Fruit fly (Drosophila melanogaster) Kc167 (cell line): ENCODE data around the gene Rbp9.

ENCODE experiments used
- Myc ChIP-seq: fragments of >200 bp; optimal IDR thresholded peaks from 2 replicates; lab custom pipeline; 2017; ENCODE audit warnings: missing external identifiers
- Sin3A ChIP-seq: fragments of >200 bp; optimal IDR thresholded peaks from 2 replicates; lab custom pipeline; 2018; ENCODE audit warnings: missing external identifiers
- h ChIP-seq: fragments of >200 bp; optimal IDR thresholded peaks from 3 replicates; lab custom pipeline; 2018; ENCODE audit warnings: missing external identifiers
- insv ChIP-seq: fragments of >200 bp; optimal IDR thresholded peaks from 3 replicates; lab custom pipeline; 2018; ENCODE audit warnings: missing external identifiers
- psq ChIP-seq: fragments of >200 bp; optimal IDR thresholded peaks from 2 replicates; lab custom pipeline; 2017; ENCODE audit warnings: missing external identifiers
- ttk ChIP-seq: sonication (Bioruptor generic); optimal IDR thresholded peaks from 2 replicates; lab custom pipeline; 2017; ENCODE audit warnings: missing external identifiers

The Rbp9 gene

DNA sequence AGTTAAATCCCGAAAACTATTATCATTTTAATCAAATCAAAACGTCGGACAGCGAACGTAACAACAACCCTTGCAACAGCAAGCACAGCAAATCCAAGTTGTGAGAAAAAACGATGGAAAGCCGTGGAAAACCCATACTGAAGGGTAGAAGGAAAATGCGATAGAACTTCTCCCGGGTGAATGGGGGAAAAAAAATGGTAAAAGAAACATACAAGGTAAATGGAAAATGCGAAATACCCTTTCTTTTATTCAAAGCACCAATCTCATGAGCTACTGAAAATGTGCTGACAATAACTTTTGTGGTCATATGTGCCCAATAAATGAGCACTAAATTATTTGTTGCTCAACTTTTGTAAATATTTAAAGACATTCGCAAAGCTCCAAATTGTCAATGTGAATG is 14.9 kb upstream of the Rbp9 start:
- no peak for TF ChIP-seq h (lab: Kevin White, UChicago)
- no peak for TF ChIP-seq Sin3A (lab: Kevin White, UChicago)

DNA sequence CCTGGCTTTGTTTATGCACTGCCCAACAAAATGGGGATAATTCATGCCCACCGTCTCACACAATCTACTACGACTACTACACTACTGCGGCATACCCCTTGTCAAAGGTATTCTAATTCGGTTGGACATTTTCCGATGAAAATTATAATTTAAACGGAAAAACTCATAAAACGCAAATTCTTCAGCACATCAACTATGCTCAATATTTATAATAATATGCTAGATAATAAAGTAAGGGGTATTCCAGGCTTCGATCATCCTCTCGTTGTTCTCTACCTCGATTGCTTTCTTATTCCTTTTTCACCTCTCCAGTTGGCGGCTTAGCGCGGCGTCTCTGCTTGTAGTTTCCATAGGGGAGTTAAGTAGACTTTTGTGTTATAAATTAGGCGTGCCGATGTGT is 13.2 kb upstream of the Rbp9 start:
- no peak for TF ChIP-seq ttk (lab: Kevin White, UChicago)

DNA sequence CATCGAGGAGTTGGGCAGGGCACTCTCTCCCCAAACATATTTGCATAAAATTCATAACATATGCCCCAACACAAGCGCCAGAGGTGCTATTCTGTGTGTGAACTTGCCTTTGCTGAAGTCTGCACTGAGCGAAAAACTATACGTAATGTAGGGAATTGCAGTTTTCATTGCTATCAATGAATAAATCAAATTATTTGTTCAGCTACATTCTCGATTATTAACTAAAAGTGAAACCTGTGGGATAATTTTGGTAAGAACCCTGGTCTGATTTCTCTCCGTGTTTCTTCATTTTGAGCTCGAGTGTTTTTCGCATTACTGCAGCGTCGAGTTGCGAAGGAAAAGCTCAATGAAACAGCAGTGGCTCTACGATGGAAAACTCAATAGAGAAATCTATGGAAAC is 11.9 kb upstream of the Rbp9 start:
- TF ChIP-seq insv (no peak), Myc (no peak), ttk (lab: Kevin White, UChicago) (no peak), Sin3A (lab: Kevin White, UChicago) (no peak), psq (lab: Kevin White, UChicago) (no peak), h (lab: Kevin White, UChicago) (no peak)

DNA sequence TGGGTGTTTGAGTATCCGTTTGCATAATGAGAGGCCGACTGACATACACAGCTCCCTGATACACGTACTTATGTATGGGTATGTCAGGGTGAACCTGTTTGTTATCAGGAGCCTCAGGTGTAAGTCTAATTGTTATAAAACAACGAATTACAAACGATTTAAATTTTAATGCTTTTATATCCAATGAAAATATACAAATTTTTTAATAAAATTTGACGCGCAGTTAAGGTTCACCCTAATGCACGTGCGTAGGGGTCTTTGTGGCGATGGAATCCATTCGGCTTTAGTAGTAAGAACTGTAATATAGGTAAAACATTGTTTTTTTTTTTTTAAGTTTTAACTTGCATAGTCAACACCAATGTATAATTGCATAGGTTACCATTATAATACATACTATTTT is 10.1 kb upstream of the Rbp9 start:
- TF ChIP-seq insv (no peak), ttk (lab: Kevin White, UChicago) (no peak), Sin3A (lab: Kevin White, UChicago) (no peak), Myc (no peak), psq (lab: Kevin White, UChicago) (no peak)

DNA sequence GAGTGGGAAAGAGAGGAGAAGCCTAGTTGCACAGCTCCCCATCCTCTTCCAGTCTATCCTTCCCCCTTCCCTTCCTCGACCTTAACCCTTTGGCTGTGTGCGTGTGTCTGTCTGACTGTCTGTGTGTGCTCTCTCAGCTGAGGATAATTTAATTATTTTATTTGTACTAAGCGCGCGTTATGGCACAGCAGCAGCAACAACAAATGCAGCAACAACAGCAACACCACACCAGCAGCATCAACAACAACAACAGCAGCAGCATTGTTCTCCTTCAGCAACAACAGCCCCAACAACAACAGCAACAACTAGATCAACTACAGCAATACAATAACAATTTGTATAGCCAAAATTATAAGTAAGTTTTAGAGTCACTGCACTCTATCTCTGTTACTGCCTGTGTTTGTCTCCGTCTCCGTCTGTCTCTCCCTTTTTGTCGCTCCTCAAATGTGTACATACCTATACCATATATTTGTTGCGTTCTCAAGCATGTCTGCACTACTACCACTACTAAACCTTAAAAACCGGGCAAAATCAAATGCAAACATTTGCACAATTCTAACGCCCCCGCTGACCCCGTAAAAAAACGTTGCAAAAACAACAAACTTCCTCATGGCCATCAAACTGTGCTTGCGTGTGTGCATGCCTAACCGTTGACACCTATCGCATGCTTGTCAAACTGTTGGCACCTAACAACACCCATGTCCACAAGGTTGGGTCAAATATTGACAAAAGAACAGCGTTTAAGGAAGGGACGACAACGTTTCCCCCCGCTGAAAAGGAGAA is 8.9 kb upstream of the Rbp9 start:
- TF ChIP-seq Sin3A (lab: Kevin White, UChicago) = no peak

DNA sequence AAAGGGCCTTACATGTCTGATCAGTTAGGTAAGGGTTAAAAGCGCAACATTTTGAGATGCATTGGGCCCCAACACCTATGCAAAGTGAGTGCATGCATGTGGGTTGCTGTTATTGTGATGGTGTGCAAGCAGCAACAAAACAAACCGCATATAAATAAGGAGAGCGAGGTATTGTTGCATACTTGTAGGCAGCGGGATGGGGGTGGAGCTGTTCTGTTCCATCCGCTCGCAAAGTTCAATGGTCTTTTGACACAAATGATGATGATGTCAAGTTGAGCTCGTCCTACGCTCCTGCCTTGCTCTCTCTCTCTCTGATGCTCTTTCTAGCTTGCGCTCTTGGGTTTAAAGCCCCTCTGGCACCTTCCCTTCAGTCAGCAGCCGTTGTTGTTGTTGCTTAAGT is 1.1 kb downstream of the Rbp9 start:
- TF ChIP-seq insv (no peak), psq (lab: Kevin White, UChicago) (no peak), Sin3A (lab: Kevin White, UChicago) (no peak), h (lab: Kevin White, UChicago) (no peak), ttk (lab: Kevin White, UChicago) (no peak), Myc (no peak)

DNA sequence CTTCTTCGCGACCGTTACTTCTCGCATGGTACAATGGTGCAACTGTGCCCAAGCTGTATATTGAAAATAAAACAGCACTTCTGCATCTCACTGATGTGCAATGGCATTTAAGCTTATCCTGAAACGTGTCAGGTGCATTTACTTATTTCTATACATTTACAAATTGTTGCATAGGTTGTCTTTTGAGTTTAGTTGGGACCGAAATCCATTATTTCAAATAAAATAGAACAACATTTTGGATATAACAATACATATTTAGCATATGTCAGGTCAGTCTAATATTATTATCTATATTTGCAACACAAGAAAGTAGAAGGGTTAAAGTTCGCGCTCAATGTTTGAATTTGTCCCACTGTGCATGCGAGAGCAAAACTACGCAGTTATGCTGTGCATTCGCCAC is 1.8 kb downstream of the Rbp9 start:
- no peak for TF ChIP-seq h (lab: Kevin White, UChicago)

DNA sequence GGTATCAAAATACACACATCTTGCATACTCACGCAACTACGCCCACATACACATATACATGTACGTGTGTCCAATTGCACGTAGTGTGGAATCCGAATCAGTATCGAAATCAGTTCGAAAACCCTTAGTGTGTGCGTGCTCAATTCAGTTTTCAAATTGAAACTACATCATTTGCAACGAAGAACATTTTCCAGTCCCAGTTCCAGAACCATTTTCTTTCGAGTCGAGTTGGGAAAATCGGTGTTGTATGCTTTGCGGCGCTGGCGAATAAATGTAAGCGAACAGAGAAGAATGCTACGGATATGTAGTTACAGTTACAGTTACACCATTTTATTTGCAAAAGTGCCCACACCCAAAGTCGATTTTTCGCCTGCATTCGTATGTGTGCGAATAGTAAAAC is 2.4 kb downstream of the Rbp9 start:
- TF ChIP-seq Sin3A (lab: Kevin White, UChicago) = no peak
- TF ChIP-seq Myc = no peak

DNA sequence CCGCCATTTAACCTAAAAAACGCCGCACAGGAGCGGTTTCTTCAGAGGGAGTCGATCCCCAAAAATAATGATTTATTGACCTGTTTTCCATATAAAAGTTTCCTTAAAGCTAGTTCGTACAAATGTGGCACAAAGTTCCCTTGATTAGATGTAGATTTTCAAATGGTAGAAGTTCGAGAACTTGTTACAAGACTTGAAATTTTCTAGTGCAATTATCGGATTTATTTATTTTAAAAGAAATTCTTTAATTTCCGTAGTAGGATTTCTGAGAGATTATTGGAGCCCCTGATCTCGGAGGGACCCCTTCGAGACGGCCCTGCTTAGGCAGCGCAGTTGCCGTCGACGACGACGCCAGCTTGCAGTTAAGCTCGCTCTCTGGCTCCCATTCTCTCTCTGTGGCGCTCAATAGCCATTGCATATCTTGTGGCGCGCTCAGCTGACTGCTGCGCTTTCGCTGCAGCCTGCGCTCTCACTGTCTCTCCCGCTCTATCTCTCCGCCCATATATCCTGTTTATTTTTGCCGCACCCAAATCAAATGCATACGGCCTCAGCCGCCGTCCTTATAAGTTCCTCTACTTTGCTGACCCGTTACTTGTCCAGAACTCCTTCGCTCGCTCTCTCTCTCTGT is 3.1 kb downstream of the Rbp9 start:
- TF ChIP-seq insv (no peak), Sin3A (lab: Kevin White, UChicago) (no peak), h (lab: Kevin White, UChicago) (no peak), ttk (lab: Kevin White, UChicago) (no peak), Myc (no peak), psq (lab: Kevin White, UChicago) (no peak)

DNA sequence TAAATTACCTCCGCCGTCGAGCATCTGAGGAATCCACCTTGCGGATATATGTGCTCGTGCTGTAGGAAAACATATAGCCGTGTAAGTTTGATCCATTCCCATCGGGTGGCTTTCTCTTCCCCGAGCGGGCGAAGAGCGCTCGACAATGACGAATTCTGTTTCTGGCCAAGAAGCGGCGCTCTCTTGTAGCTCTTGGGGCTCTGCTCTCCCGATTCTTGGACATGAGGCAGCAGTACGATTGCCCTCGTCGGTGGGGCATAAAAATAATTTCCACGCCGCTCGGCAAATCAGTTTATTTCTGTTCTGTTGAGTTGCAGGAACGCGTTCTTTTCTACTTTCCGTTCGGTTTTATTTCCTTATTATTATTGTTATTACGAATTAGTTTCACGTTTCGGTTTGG is 4.3 kb downstream of the Rbp9 start:
- TF ChIP-seq Myc (no peak), insv (no peak), h (lab: Kevin White, UChicago) (no peak), ttk (lab: Kevin White, UChicago) (no peak), psq (lab: Kevin White, UChicago) (no peak), Sin3A (lab: Kevin White, UChicago) (no peak)

DNA sequence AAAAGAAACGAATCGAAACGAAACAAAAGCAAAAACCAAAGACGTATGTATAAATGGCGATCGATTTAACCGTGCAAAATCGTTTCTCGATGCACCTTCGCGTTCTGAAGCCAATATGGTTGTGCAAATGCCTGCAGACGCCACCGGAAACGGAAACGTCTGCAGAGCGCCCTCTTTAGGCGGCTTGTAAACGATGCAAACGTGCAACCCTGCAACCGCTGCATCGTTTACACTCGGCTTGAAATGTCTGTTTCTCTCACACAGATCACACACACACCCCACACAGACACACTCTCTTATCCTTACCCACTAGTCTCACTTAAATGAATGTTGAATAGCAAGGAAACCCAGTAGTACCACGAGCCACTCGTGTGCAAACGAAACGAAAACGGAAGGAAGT is 12.4 kb downstream of the Rbp9 start:
- TF ChIP-seq psq (lab: Kevin White, UChicago) (no peak), Myc (no peak), insv (no peak), h (lab: Kevin White, UChicago) (no peak), Sin3A (lab: Kevin White, UChicago) (no peak), ttk (lab: Kevin White, UChicago) (no peak)

DNA sequence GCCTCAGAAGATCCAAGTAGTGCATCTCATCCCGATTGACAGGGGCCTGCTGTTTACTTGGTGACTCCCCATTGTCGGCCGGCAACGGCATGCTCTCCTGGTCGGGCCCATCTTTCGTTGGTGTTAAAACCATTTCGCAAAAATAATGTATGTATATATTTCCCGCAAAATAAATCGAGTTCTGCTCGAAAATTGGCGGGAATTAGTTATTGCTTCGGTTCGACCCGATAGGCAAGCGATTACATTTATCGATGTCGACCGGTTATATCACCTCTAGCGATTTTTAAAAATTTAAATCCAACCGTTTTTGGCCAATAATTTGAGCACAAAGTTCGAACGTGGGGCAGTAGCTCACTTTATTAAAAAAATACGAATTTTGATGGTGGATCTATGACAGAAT is 14.9 kb downstream of the Rbp9 start, which contains the start of gene Ts:
TSS of gene Ts (minus strand) at position 201 of the 400 bp plus-strand sequence.
- no peak for TF ChIP-seq psq (lab: Kevin White, UChicago)

DNA sequence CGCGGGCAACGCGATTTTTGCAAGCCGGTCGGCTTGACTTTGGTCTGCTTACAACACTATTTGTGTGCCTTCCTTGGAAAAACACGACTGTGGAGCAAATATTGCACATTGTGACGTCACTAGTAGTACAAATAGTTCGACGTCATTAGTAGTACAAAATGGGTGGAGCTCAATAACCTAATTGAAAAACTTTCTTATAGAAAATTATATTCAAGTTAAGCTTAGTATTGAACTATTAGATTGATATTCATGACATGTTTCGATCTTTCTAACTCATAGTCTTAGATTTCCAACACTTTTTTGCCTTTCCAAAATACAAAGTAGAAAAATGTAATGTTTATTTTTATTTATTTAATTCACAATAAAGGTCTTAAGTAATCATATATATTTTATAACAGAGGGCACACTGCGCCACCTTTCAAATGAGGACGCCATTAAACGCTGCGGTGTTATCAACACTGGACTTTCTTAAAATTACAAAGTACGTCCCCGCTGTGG is 17.9 kb downstream of the Rbp9 start, which contains the start of the genes Rrp1 and gammaTub23C:
TSS of gene Rrp1 (minus strand) at position 70 of the 498 bp plus-strand sequence.
TSS of gene gammaTub23C (plus strand) at position 453 of the 498 bp plus-strand sequence.
- no peak for TF ChIP-seq Myc
- TF ChIP-seq h (lab: Kevin White, UChicago) = no peak
- no peak for TF ChIP-seq insv
- no peak for TF ChIP-seq psq (lab: Kevin White, UChicago)
- no peak for TF ChIP-seq Sin3A (lab: Kevin White, UChicago)
- no peak for TF ChIP-seq ttk (lab: Kevin White, UChicago)
